Worm (Caenorhabditis elegans): ENCODE measurements around the gene fbxa-144.

DNA sequence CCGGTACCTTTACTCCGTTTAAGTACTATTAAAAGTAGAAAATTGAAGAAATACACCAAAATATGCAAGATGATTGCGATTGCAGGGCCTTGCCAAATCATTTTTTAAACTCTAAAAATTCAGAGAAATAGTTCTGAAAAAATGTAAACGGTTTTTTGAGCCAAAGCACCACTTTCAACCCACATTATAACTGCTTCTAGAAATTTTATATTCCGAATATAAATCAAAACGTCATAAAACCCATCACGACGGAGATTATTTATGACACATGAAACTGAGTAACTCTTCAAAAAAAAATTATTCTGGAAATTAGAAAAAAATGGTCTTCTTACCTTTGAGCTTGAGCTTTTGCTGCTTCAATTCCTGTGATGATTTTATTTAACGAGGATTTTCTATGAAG, 18.4 kb downstream of the fbxa-144 start, which contains the start of gene srxa-16:
- no peak for TF ChIP-seq pqm-1 (tag; optimal IDR thresholded peaks at IDR 0.05)
- TF ChIP-seq eor-1 (tag; optimal IDR thresholded peaks at IDR 0.05) = no peak
- TF ChIP-seq nhr-76 (tag; optimal IDR thresholded peaks at IDR 0.05) = no peak
- no peak for TF ChIP-seq nhr-28 (tag; optimal IDR thresholded peaks at IDR 0.05)
- TF ChIP-seq elt-2 (tag; optimal IDR thresholded peaks at IDR 0.05) = no peak
- no peak for TF ChIP-seq ztf-11 (tag; optimal IDR thresholded peaks at IDR 0.05)
- no peak for TF ChIP-seq lin-39 (tag; optimal IDR thresholded peaks at IDR 0.05)
- TF ChIP-seq mdl-1 (tag; optimal IDR thresholded peaks at IDR 0.05) = no peak
- no peak for TF ChIP-seq aly-2 (tag; optimal IDR thresholded peaks at IDR 0.05)
- no peak for TF ChIP-seq zag-1 (tag; optimal IDR thresholded peaks at IDR 0.05)
- TF ChIP-seq nhr-77 (tag; optimal IDR thresholded peaks at IDR 0.05) = no peak
- no peak for TF ChIP-seq lin-15B (tag; optimal IDR thresholded peaks at IDR 0.05)
- no peak for TF ChIP-seq nhr-67 (tag; optimal IDR thresholded peaks at IDR 0.05)
- no peak for TF ChIP-seq unc-62 (GFP tag; optimal IDR thresholded peaks at IDR 0.05)

All from whole organism, L3 larva.